Worm (Caenorhabditis elegans): Measurements from ENCODE around the gene C06E2.1.

- TF ChIP-seq flt-1 (GFP tag; IDR thresholded peaks at IDR 0.05) (no peak), ztf-23 (GFP tag; IDR thresholded peaks at IDR 0.05) (no peak), med-1 (GFP tag; optimal IDR thresholded peaks at IDR 0.05; ENCODE audit: insufficient read depth) (no peak), ref-1 (GFP tag; conservative IDR thresholded peaks at IDR 0.05) (no peak), klf-2 (GFP tag; conservative IDR thresholded peaks at IDR 0.05) (no peak)
Measured at ce11 chrX:8843988-8844387, 30.7 kb downstream of the C06E2.1 start, which contains the start of gene ubc-23.

Data from whole organism, midembryonic.